Worm (Caenorhabditis elegans): ENCODE results near the gene F42A9.11.

DNA sequence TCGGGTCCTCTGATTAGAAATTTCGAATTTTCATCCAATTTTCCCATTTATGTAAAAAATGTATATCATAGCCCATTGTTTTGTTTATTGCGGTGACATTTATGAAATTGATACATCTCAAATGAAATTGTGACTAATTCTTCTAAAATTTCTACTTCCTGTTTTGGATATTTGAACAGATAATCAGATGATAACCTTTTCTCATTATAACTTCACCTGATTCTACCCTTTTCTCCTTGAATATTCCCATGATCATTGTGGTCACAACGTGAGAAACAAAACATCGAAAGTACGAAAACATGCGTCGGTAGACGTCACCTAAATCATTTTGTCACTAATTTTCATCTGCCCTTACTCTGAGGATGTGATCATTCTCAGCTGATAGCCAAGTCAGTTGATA is 2.8 kb downstream of the F42A9.11 start:
- no peak for TF ChIP-seq him-1 (tag; optimal IDR thresholded peaks at IDR 0.05)
- no peak for TF ChIP-seq dao-5 (tag; optimal IDR thresholded peaks at IDR 0.05)
- no peak for TF ChIP-seq W03F9.2 (tag; optimal IDR thresholded peaks at IDR 0.05)
